Worm (Caenorhabditis elegans) whole organism, L4 larva: Measurements from ENCODE around the gene F56B3.4.

Experiments
- F37D6.2 ChIP-seq: sonication (generic microtip); optimal IDR thresholded peaks from 2 replicates; lab custom pipeline; 2016; ENCODE audit warnings: mild to moderate bottlenecking, missing genetic modification characterization, missing compliant biosample characterization
- F49E8.2 ChIP-seq: sonication (generic microtip); optimal IDR thresholded peaks from 2 replicates; lab custom pipeline; 2016; ENCODE audit warnings: missing compliant biosample characterization, mild to moderate bottlenecking, missing genetic modification characterization, borderline replicate concordance
- T20F7.1 ChIP-seq: fragments of 200-800 bp; sonication (Bioruptor generic); optimal IDR thresholded peaks from 2 replicates; lab custom pipeline; 2018; ENCODE audit warnings: mild to moderate bottlenecking, missing genetic modification characterization, missing compliant biosample characterization
- T26A8.4 ChIP-seq: fragments of 200-800 bp; sonication (Bioruptor generic); IDR thresholded peaks from 2 replicates; pipeline ENCODE4 v1.3.6; 2022; ENCODE audit warnings: missing genetic modification characterization, missing compliant biosample characterization
- Y5F2A.4 ChIP-seq: fragments of 200-800 bp; sonication (Bioruptor generic); optimal IDR thresholded peaks from 2 replicates; lab custom pipeline; 2018; ENCODE audit warnings: mild to moderate bottlenecking, missing genetic modification characterization, missing compliant biosample characterization
- aha-1 ChIP-seq: fragments of 150-350 bp; peaks from one replicate; lab custom pipeline; 2014; ENCODE audit warnings: missing biosample characterization, missing genetic modification characterization
- arid-1 ChIP-seq: fragments of 200-800 bp; sonication (Bioruptor generic); conservative IDR thresholded peaks from 2 replicates; pipeline ENCODE4 v1.3.6; 2022; ENCODE audit warnings: missing genetic modification reagents, missing genetic modification characterization, missing compliant biosample characterization
- attf-4 ChIP-seq: sonication (generic microtip); optimal IDR thresholded peaks from 3 replicates; lab custom pipeline; 2017; ENCODE audit warnings: missing biosample characterization, missing genetic modification characterization
- ceh-20 ChIP-seq: fragments of 200-800 bp; sonication (Bioruptor generic); IDR thresholded peaks from 2 replicates; pipeline ENCODE4 v1.3.6; 2022; ENCODE audit warnings: missing genetic modification reagents, missing genetic modification characterization, missing compliant biosample characterization
- ceh-44 ChIP-seq: fragments of 200-800 bp; sonication (Bioruptor generic); IDR thresholded peaks from 2 replicates; pipeline ENCODE4 v1.3.6; 2022; ENCODE audit warnings: missing genetic modification reagents, missing genetic modification characterization, missing compliant biosample characterization
- ceh-62 ChIP-seq: sonication (generic microtip); optimal IDR thresholded peaks from 2 replicates; lab custom pipeline; 2017; ENCODE audit warnings: missing biosample characterization, missing genetic modification characterization
- ceh-82 ChIP-seq: sonication (generic microtip); optimal IDR thresholded peaks from 2 replicates; lab custom pipeline; 2017; ENCODE audit warnings: missing biosample characterization, missing genetic modification characterization
- daf-16 ChIP-seq, 3 experiments: sonication (generic microtip); optimal IDR thresholded peaks; 2 replicates each; lab custom pipeline; 2016 to 2017; ENCODE audit warnings: missing genetic modification characterization in 3 of 3, missing genetic modification reagents in 3 of 3, mild to moderate bottlenecking in 2 of 3, missing compliant biosample characterization in 2 of 3, missing biosample characterization in 1 of 3, moderate library complexity in 1 of 3
- daf-8 ChIP-seq: fragments of 200-800 bp; sonication (Bioruptor generic); IDR thresholded peaks from 2 replicates; pipeline ENCODE4 v1.3.6; 2022; ENCODE audit warnings: missing genetic modification characterization, missing compliant biosample characterization
- dmd-6 ChIP-seq: fragments of 200-800 bp; sonication (Bioruptor generic); IDR thresholded peaks from 2 replicates; pipeline ENCODE4 v1.3.6; 2022; ENCODE audit warnings: missing genetic modification reagents, missing genetic modification characterization, missing compliant biosample characterization
- dmd-9 ChIP-seq: fragments of 200-800 bp; sonication (Bioruptor generic); IDR thresholded peaks from 2 replicates; pipeline ENCODE4 v1.3.6; 2022; ENCODE audit warnings: missing genetic modification reagents, missing genetic modification characterization, missing compliant biosample characterization
- dpl-1 ChIP-seq: fragments of 150-350 bp; optimal IDR thresholded peaks from 2 replicates; lab custom pipeline; 2014; ENCODE audit warnings: missing biosample characterization, missing genetic modification reagents, missing genetic modification characterization
- duxl-1 ChIP-seq: sonication (generic microtip); optimal IDR thresholded peaks from 2 replicates; lab custom pipeline; 2016; ENCODE audit warnings: mild to moderate bottlenecking, missing genetic modification characterization, moderate library complexity, missing compliant biosample characterization; ENCODE audit not compliant: poor library complexity
- egl-27 ChIP-seq: sonication (generic microtip); optimal IDR thresholded peaks from 3 replicates; lab custom pipeline; 2017; ENCODE audit warnings: missing biosample characterization, missing genetic modification reagents, missing genetic modification characterization
- fkh-10 ChIP-seq: fragments of 150-350 bp; optimal IDR thresholded peaks from 2 replicates; lab custom pipeline; 2014; ENCODE audit warnings: missing biosample characterization, missing genetic modification reagents, missing genetic modification characterization
- gei-8 ChIP-seq: fragments of 200-800 bp; sonication (Bioruptor generic); optimal IDR thresholded peaks from 2 replicates; lab custom pipeline; 2018; ENCODE audit warnings: mild to moderate bottlenecking, missing genetic modification characterization, missing compliant biosample characterization
- hlh-11 ChIP-seq: fragments of 200-800 bp; sonication (Bioruptor generic); optimal IDR thresholded peaks from 2 replicates; lab custom pipeline; 2018; ENCODE audit warnings: mild to moderate bottlenecking, missing genetic modification characterization, missing compliant biosample characterization
- hlh-30 ChIP-seq: sonication (generic microtip); optimal IDR thresholded peaks from 2 replicates; lab custom pipeline; 2017; ENCODE audit warnings: antibody characterized with exemption, mild to moderate bottlenecking, missing genetic modification characterization, missing compliant biosample characterization; ENCODE audit not compliant: insufficient read depth
- hmg-1.1 ChIP-seq: fragments of 200-800 bp; sonication (Bioruptor generic); IDR thresholded peaks from 2 replicates; pipeline ENCODE4 v1.3.6; 2022; ENCODE audit warnings: missing genetic modification reagents, missing genetic modification characterization, missing compliant biosample characterization
- lim-7 ChIP-seq: fragments of 200-800 bp; sonication (Bioruptor generic); IDR thresholded peaks from 2 replicates; pipeline ENCODE4 v1.3.6; 2022; ENCODE audit warnings: missing genetic modification characterization, missing compliant biosample characterization
- lin-15B ChIP-seq: fragments of 150-350 bp; sonication (generic microtip); optimal IDR thresholded peaks from 3 replicates; lab custom pipeline; 2014; ENCODE audit warnings: missing biosample characterization, missing genetic modification characterization
- lin-29 ChIP-seq: fragments of 200-800 bp; sonication (Bioruptor generic); IDR thresholded peaks from 2 replicates; pipeline ENCODE4 v1.3.6; 2022; ENCODE audit warnings: missing genetic modification reagents, missing genetic modification characterization, missing compliant biosample characterization
- lin-39 ChIP-seq: fragments of 150-350 bp; optimal IDR thresholded peaks from 2 replicates; lab custom pipeline; 2014; ENCODE audit warnings: missing biosample characterization, missing genetic modification reagents, missing genetic modification characterization
- lir-3 ChIP-seq: sonication (generic microtip); optimal IDR thresholded peaks from 2 replicates; lab custom pipeline; 2016; ENCODE audit warnings: mild to moderate bottlenecking, missing genetic modification characterization, missing compliant biosample characterization
- lsy-2 ChIP-seq, 2 experiments: fragments of 150-350 bp in 1 of 2; sonication (generic microtip) in 1 of 2; optimal IDR thresholded peaks; 2 replicates each; lab custom pipeline; 2014 to 2017; ENCODE audit warnings: missing biosample characterization in 2 of 2, missing genetic modification characterization in 2 of 2
- madf-9 ChIP-seq: fragments of 200-800 bp; sonication (Bioruptor generic); conservative IDR thresholded peaks from 2 replicates; pipeline ENCODE4 v1.3.6; 2022; ENCODE audit warnings: missing genetic modification reagents, missing genetic modification characterization, missing compliant biosample characterization
- mep-1 ChIP-seq: fragments of 150-350 bp; sonication (generic microtip); optimal IDR thresholded peaks from 3 replicates; lab custom pipeline; 2014; ENCODE audit warnings: missing biosample characterization, missing genetic modification characterization
- mxl-2 ChIP-seq: fragments of 200-800 bp; sonication (Bioruptor generic); conservative IDR thresholded peaks from 2 replicates; pipeline ENCODE4 v1.3.6; 2022; ENCODE audit warnings: missing genetic modification reagents, missing genetic modification characterization, missing compliant biosample characterization
- nhr-10 ChIP-seq: fragments of 150-350 bp; optimal IDR thresholded peaks from 2 replicates; lab custom pipeline; 2014; ENCODE audit warnings: missing biosample characterization, missing genetic modification characterization
- nhr-102 ChIP-seq: sonication (generic microtip); optimal IDR thresholded peaks from 2 replicates; lab custom pipeline; 2016; ENCODE audit warnings: mild to moderate bottlenecking, missing genetic modification characterization, moderate library complexity, missing compliant biosample characterization
- nhr-237 ChIP-seq: sonication (generic microtip); optimal IDR thresholded peaks from 2 replicates; lab custom pipeline; 2017; ENCODE audit warnings: missing biosample characterization, missing genetic modification characterization
- nhr-25 ChIP-seq: sonication (generic microtip); optimal IDR thresholded peaks from 2 replicates; lab custom pipeline; 2017; ENCODE audit warnings: missing genetic modification characterization, mild to moderate bottlenecking, missing compliant biosample characterization, antibody characterized with exemption, moderate library complexity, borderline replicate concordance; ENCODE audit not compliant: insufficient read depth
- nhr-28 ChIP-seq: fragments of 150-350 bp; optimal IDR thresholded peaks from 2 replicates; lab custom pipeline; 2014; ENCODE audit warnings: missing biosample characterization, missing genetic modification characterization
- nhr-41 ChIP-seq: fragments of 200-800 bp; sonication (Bioruptor generic); IDR thresholded peaks from 2 replicates; pipeline ENCODE4 v1.3.6; 2022; ENCODE audit warnings: missing genetic modification reagents, missing genetic modification characterization, missing compliant biosample characterization
- nhr-42 ChIP-seq: fragments of 200-800 bp; sonication (Bioruptor generic); IDR thresholded peaks from 2 replicates; pipeline ENCODE4 v1.3.6; 2022; ENCODE audit warnings: missing genetic modification characterization, missing compliant biosample characterization
- nhr-6 ChIP-seq: fragments of 150-350 bp; optimal IDR thresholded peaks from 2 replicates; lab custom pipeline; 2014; ENCODE audit warnings: missing biosample characterization, missing genetic modification characterization
- nhr-76 ChIP-seq: fragments of 150-350 bp; optimal IDR thresholded peaks from 2 replicates; lab custom pipeline; 2014; ENCODE audit warnings: missing biosample characterization, missing genetic modification characterization
- php-3 ChIP-seq: fragments of 200-800 bp; sonication (Bioruptor generic); IDR thresholded peaks from 2 replicates; pipeline ENCODE4 v1.3.6; 2022; ENCODE audit warnings: missing genetic modification reagents, missing genetic modification characterization, missing compliant biosample characterization
- saeg-2 ChIP-seq: fragments of 200-800 bp; sonication (Bioruptor generic); IDR thresholded peaks from 2 replicates; pipeline ENCODE4 v1.3.6; 2022; ENCODE audit warnings: missing genetic modification reagents, missing genetic modification characterization, missing compliant biosample characterization
- skn-1 ChIP-seq: fragments of 150-350 bp; optimal IDR thresholded peaks from 2 replicates; lab custom pipeline; 2014; ENCODE audit warnings: missing biosample characterization, missing genetic modification characterization
- snpc-1.2 ChIP-seq: fragments of 200-800 bp; sonication (Bioruptor generic); IDR thresholded peaks from 2 replicates; pipeline ENCODE4 v1.3.6; 2022; ENCODE audit warnings: missing genetic modification reagents, missing genetic modification characterization, missing compliant biosample characterization
- spr-1 ChIP-seq: sonication (generic microtip); optimal IDR thresholded peaks from 2 replicates; lab custom pipeline; 2016; ENCODE audit warnings: mild to moderate bottlenecking, missing genetic modification characterization, missing compliant biosample characterization
- spr-3 ChIP-seq: fragments of 200-800 bp; sonication (Bioruptor generic); optimal IDR thresholded peaks from 2 replicates; lab custom pipeline; 2018; ENCODE audit warnings: mild to moderate bottlenecking, missing genetic modification characterization, missing compliant biosample characterization
- vab-7 ChIP-seq: fragments of 200-800 bp; sonication (Bioruptor generic); IDR thresholded peaks from 2 replicates; pipeline ENCODE4 v1.3.6; 2022; ENCODE audit warnings: missing genetic modification reagents, missing genetic modification characterization, missing compliant biosample characterization
- zfp-3 ChIP-seq: fragments of 200-800 bp; sonication (Bioruptor generic); conservative IDR thresholded peaks from 2 replicates; pipeline ENCODE4 v1.3.6; 2022; ENCODE audit warnings: missing genetic modification reagents, missing genetic modification characterization, missing compliant biosample characterization
- zip-2 ChIP-seq: fragments of 150-350 bp; optimal IDR thresholded peaks from 2 replicates; lab custom pipeline; 2014; ENCODE audit warnings: missing biosample characterization, missing genetic modification characterization

The F56B3.4 gene

DNA sequence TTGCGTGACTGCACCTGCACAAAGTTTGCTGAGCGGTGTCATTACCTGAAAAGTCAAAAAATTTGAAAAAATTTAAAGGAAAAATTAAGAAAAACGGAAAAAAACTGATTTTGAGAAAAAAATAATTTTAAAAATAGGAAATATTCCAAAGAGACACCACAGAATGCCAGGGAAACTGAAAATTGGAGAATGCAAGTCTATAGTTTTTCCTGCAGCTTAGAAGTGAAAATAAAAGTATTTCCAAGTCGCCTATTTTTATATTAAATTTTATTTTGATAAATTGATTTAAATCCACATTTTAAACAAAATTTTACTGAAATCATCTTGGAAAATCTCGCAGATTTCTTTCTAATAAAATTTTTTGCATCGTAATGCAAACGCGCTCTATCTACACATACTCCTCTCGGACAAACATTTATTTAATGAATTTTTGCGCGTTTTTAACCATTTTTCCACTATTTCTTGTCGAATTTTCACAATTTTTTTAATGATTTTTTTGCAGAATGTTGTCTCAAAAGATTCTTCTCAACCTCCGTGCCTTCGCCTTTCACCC lies 2.5 kb upstream of the F56B3.4 start, which contains the start of the genes F56B3.11 and ech-5 (continued):
- TF ChIP-seq Y5F2A.4 (GFP tag; lab: Kevin White, UChicago): no peak
- no peak for TF ChIP-seq nhr-41 (GFP tag; lab: Robert Waterston, UW)
- no peak; the same call in 1 of the 2 replicates for TF ChIP-seq dmd-6 (GFP tag; lab: Robert Waterston, UW)
- peak; percentile 19 for TF ChIP-seq nhr-102 (tag; lab: Kevin White, UChicago)
- no peak for TF ChIP-seq attf-4
- TF ChIP-seq ceh-20 (GFP tag; lab: Robert Waterston, UW): no peak
- no peak for TF ChIP-seq T26A8.4 (GFP tag; lab: Robert Waterston, UW)
- TF ChIP-seq saeg-2 (GFP tag; lab: Robert Waterston, UW): no peak
- TF ChIP-seq nhr-10 (tag; lab: Kevin White, UChicago): no peak
- peak in 1 of 2 experiments; percentile 81 for TF ChIP-seq lsy-2 (tag; optimal IDR thresholded peaks at IDR 0.05; lab: Kevin White, UChicago)
- TF ChIP-seq vab-7 (GFP tag; lab: Robert Waterston, UW): no peak
- TF ChIP-seq hlh-30 (tag; lab: Kevin White, UChicago): peak; percentile 36
- TF ChIP-seq nhr-28 (tag; lab: Kevin White, UChicago): peak; percentile 7
- TF ChIP-seq mxl-2 (GFP tag; lab: Robert Waterston, UW): no peak
- peak; percentile 88 for TF ChIP-seq mep-1 (tag; lab: Kevin White, UChicago)
- TF ChIP-seq T20F7.1 (GFP tag; lab: Kevin White, UChicago): no peak
- TF ChIP-seq gei-8 (GFP tag; lab: Kevin White, UChicago): no peak
- no peak for TF ChIP-seq nhr-25 (tag; lab: Kevin White, UChicago)
- no peak for TF ChIP-seq ceh-62 (tag; lab: Kevin White, UChicago)
- TF ChIP-seq ceh-82 (tag; lab: Kevin White, UChicago): no peak
- no peak for TF ChIP-seq madf-9
- no peak for TF ChIP-seq duxl-1
- peak; percentile 41 for TF ChIP-seq hlh-11 (tag; lab: Kevin White, UChicago)
- TF ChIP-seq zip-2: no peak
- peak; percentile 43 for TF ChIP-seq lir-3 (tag; lab: Kevin White, UChicago)
- TF ChIP-seq F37D6.2 (tag; lab: Kevin White, UChicago): peak; percentile 54
- TF ChIP-seq lim-7: no peak
- TF ChIP-seq egl-27 (tag; lab: Kevin White, UChicago): no peak
- TF ChIP-seq daf-8 (GFP tag; lab: Robert Waterston, UW): no peak
- TF ChIP-seq nhr-76 (tag; lab: Kevin White, UChicago): no peak
- TF ChIP-seq spr-1 (tag; lab: Kevin White, UChicago): peak; percentile 14
- no peak; the same call in 1 of the 2 replicates for TF ChIP-seq nhr-42 (GFP tag; lab: Robert Waterston, UW)
- TF ChIP-seq zfp-3 (GFP tag; lab: Robert Waterston, UW): 0 out of 2 replicates have a peak, but pooled peaks have one; percentile 49
- TF ChIP-seq lin-15B (tag; lab: Kevin White, UChicago): peak; percentile 69
- no peak for TF ChIP-seq php-3
- no peak for TF ChIP-seq daf-16 (GFP tag; optimal IDR thresholded peaks at IDR 0.05; lab: Kevin White, UChicago)
- TF ChIP-seq daf-16 (tag; optimal IDR thresholded peaks at IDR 0.05; lab: Kevin White, UChicago): no peak
- TF ChIP-seq dmd-9: no peak
- TF ChIP-seq hmg-1.1 (GFP tag; lab: Robert Waterston, UW): peak; percentile 69
- TF ChIP-seq ceh-44: no peak
- no peak for TF ChIP-seq lin-29 (GFP tag; lab: Robert Waterston, UW)
- TF ChIP-seq snpc-1.2 (GFP tag; lab: Robert Waterston, UW): no peak
- TF ChIP-seq dpl-1: peak; percentile 76
- no peak for TF ChIP-seq spr-3 (GFP tag; lab: Kevin White, UChicago)
- peak; percentile 1 for TF ChIP-seq F49E8.2 (tag; lab: Kevin White, UChicago)
- TF ChIP-seq nhr-6 (tag; lab: Kevin White, UChicago): no peak
- TF ChIP-seq skn-1 (tag; lab: Kevin White, UChicago): no peak
- peak; percentile 5 for TF ChIP-seq fkh-10 (GFP tag; lab: Kevin White, UChicago)
- TF ChIP-seq lin-39 (tag; lab: Kevin White, UChicago): no peak
- no peak for TF ChIP-seq arid-1 (GFP tag; lab: Robert Waterston, UW)
- TF ChIP-seq aha-1: peak; percentile 81
- no peak for TF ChIP-seq nhr-237 (tag; lab: Kevin White, UChicago)
